Fruit fly (Drosophila melanogaster) whole organism, embryonic: Measurements from ENCODE around the gene CG14340.

Experiments
- Asciz ChIP-seq: fragments of 200-800 bp; sonication (Bioruptor generic); optimal IDR thresholded peaks from 2 replicates; lab custom pipeline; 2017; ENCODE audit warnings: missing biosample characterization, mild to moderate bottlenecking, missing genetic modification characterization, missing genetic modification reagents
- BEAF-32 ChIP-seq: fragments of 200-800 bp; sonication (Bioruptor generic); optimal IDR thresholded peaks from 3 replicates; lab custom pipeline; 2017; ENCODE audit warnings: missing biosample characterization, missing genetic modification characterization, mild to moderate bottlenecking, moderate library complexity, missing genetic modification reagents
- Bgb ChIP-seq: fragments of 200-800 bp; sonication (Bioruptor generic); IDR thresholded peaks from 2 replicates; pipeline ENCODE4 v1.3.6; 2022; ENCODE audit warnings: missing biosample characterization, missing genetic modification characterization; ENCODE audit not compliant: partially characterized antibody
- CG10209 ChIP-seq: fragments of 200-800 bp; sonication (Bioruptor generic); optimal IDR thresholded peaks from 3 replicates; lab custom pipeline; 2017; ENCODE audit warnings: missing biosample characterization, mild to moderate bottlenecking, missing genetic modification characterization, missing genetic modification reagents
- CG13775 ChIP-seq: fragments of 200-800 bp; sonication (Bioruptor generic); optimal IDR thresholded peaks from 3 replicates; lab custom pipeline; 2017; ENCODE audit warnings: missing biosample characterization, mild to moderate bottlenecking, missing genetic modification characterization
- CG15514 ChIP-seq: fragments of 200-800 bp; sonication (Bioruptor generic); optimal IDR thresholded peaks from 3 replicates; lab custom pipeline; 2017; ENCODE audit warnings: missing biosample characterization, missing genetic modification characterization, mild to moderate bottlenecking, moderate library complexity, missing genetic modification reagents
- CG15601 ChIP-seq: fragments of 200-800 bp; sonication (Bioruptor generic); optimal IDR thresholded peaks from 3 replicates; lab custom pipeline; 2019; ENCODE audit warnings: missing biosample characterization, mild to moderate bottlenecking, missing genetic modification characterization, moderate library complexity
- CG18599 ChIP-seq: fragments of 200-800 bp; sonication (Bioruptor generic); optimal IDR thresholded peaks from 3 replicates; lab custom pipeline; 2017; ENCODE audit warnings: missing biosample characterization, missing genetic modification characterization, mild to moderate bottlenecking, moderate library complexity, missing genetic modification reagents
- CG2678 ChIP-seq: fragments of 200-800 bp; sonication (Bioruptor generic); optimal IDR thresholded peaks from 3 replicates; lab custom pipeline; 2019; ENCODE audit warnings: missing biosample characterization, mild to moderate bottlenecking, missing genetic modification characterization, moderate library complexity
- CG30403 ChIP-seq: fragments of 200-800 bp; sonication (Bioruptor generic); optimal IDR thresholded peaks from 3 replicates; lab custom pipeline; 2016; ENCODE audit warnings: missing biosample characterization, missing genetic modification characterization
- CG3163 ChIP-seq: fragments of 200-800 bp; sonication (Bioruptor generic); optimal IDR thresholded peaks from 3 replicates; lab custom pipeline; 2016; ENCODE audit warnings: missing biosample characterization, missing genetic modification characterization
- CG32772 ChIP-seq: fragments of 200-800 bp; sonication (Bioruptor generic); IDR thresholded peaks from 2 replicates; pipeline ENCODE4 v1.3.6; 2022; ENCODE audit warnings: missing biosample characterization, missing genetic modification characterization
- CG6272 ChIP-seq: fragments of 200-800 bp; sonication (Bioruptor generic); IDR thresholded peaks from 2 replicates; pipeline ENCODE4 v1.3.6; 2022; ENCODE audit warnings: missing biosample characterization, missing genetic modification characterization
- CG6683 ChIP-seq: fragments of 200-800 bp; sonication (Bioruptor generic); optimal IDR thresholded peaks from 2 replicates; lab custom pipeline; 2017; ENCODE audit warnings: missing biosample characterization, mild to moderate bottlenecking, missing genetic modification characterization, missing genetic modification reagents
- CG7987 ChIP-seq: fragments of 200-800 bp; sonication (Bioruptor generic); optimal IDR thresholded peaks from 2 replicates; lab custom pipeline; 2018; ENCODE audit warnings: missing biosample characterization, mild to moderate bottlenecking, missing genetic modification characterization, moderate library complexity
- CkIIα-i1 ChIP-seq: fragments of 200-800 bp; sonication (Bioruptor generic); IDR thresholded peaks from 2 replicates; pipeline ENCODE4 v1.3.6; 2022; ENCODE audit warnings: missing biosample characterization, missing genetic modification characterization
- Deaf1 ChIP-seq: fragments of 200-800 bp; optimal IDR thresholded peaks from 3 replicates; lab custom pipeline; 2019; ENCODE audit warnings: missing biosample characterization, mild to moderate bottlenecking, missing genetic modification characterization, moderate library complexity
- Dref ChIP-seq: fragments of 200-800 bp; sonication (Bioruptor generic); IDR thresholded peaks from 2 replicates; pipeline ENCODE4 v1.3.6; 2022; ENCODE audit warnings: missing biosample characterization, missing genetic modification characterization
- H2.0 ChIP-seq: fragments of 200-800 bp; sonication (Bioruptor generic); IDR thresholded peaks from 2 replicates; pipeline ENCODE4 v1.3.6; 2022; ENCODE audit warnings: missing biosample characterization, missing genetic modification characterization
- Hand ChIP-seq: fragments of 200-800 bp; sonication (Bioruptor generic); optimal IDR thresholded peaks from 2 replicates; lab custom pipeline; 2017; ENCODE audit warnings: mild to moderate bottlenecking, missing biosample characterization, missing genetic modification reagents, missing genetic modification characterization
- HmgD ChIP-seq: fragments of 200-800 bp; sonication (Bioruptor generic); optimal IDR thresholded peaks from 3 replicates; lab custom pipeline; 2016; ENCODE audit warnings: missing biosample characterization, missing genetic modification characterization
- Hmx ChIP-seq: fragments of 200-800 bp; sonication (Bioruptor generic); optimal IDR thresholded peaks from 2 replicates; lab custom pipeline; 2016; ENCODE audit warnings: missing biosample characterization, missing genetic modification characterization
- MTF-1 ChIP-seq: fragments of 200-800 bp; sonication (Bioruptor generic); optimal IDR thresholded peaks from 2 replicates; lab custom pipeline; 2018; ENCODE audit warnings: missing biosample characterization, mild to moderate bottlenecking, missing genetic modification characterization, borderline replicate concordance
- Med ChIP-seq: fragments of 200-800 bp; sonication (Bioruptor generic); peaks from one replicate; lab custom pipeline; 2016; ENCODE audit warnings: missing biosample characterization, missing genetic modification characterization, mild to moderate bottlenecking, inconsistent platforms, moderate library complexity
- Mrtf ChIP-seq: fragments of 200-800 bp; sonication (Bioruptor generic); IDR thresholded peaks from 3 replicates; pipeline ENCODE4 v1.3.6; 2022; ENCODE audit warnings: missing biosample characterization, missing genetic modification characterization
- Myb ChIP-seq: fragments of 200-800 bp; sonication (Bioruptor generic); optimal IDR thresholded peaks from 2 replicates; lab custom pipeline; 2016; ENCODE audit warnings: missing biosample characterization, missing genetic modification characterization
- NC2β ChIP-seq: fragments of 200-800 bp; sonication (Bioruptor generic); optimal IDR thresholded peaks from 2 replicates; lab custom pipeline; 2016; ENCODE audit warnings: missing biosample characterization, missing genetic modification characterization
- Nf-YC ChIP-seq: fragments of 200-800 bp; optimal IDR thresholded peaks from 3 replicates; lab custom pipeline; 2019; ENCODE audit warnings: missing biosample characterization, mild to moderate bottlenecking, missing genetic modification characterization, moderate library complexity
- Vsx1 ChIP-seq: fragments of 200-800 bp; sonication (Bioruptor generic); optimal IDR thresholded peaks from 2 replicates; lab custom pipeline; 2017; ENCODE audit warnings: missing biosample characterization, mild to moderate bottlenecking, missing genetic modification characterization, missing genetic modification reagents
- Xbp1 ChIP-seq: fragments of 200-800 bp; sonication (Bioruptor generic); optimal IDR thresholded peaks from 3 replicates; lab custom pipeline; 2016; ENCODE audit warnings: missing biosample characterization, mild to moderate bottlenecking, missing genetic modification characterization
- abd-A ChIP-seq: fragments of 200-800 bp; sonication (Bioruptor generic); optimal IDR thresholded peaks from 3 replicates; lab custom pipeline; 2019; ENCODE audit warnings: missing biosample characterization, mild to moderate bottlenecking, missing genetic modification characterization, moderate library complexity
- amos ChIP-seq: fragments of 200-800 bp; sonication (Bioruptor generic); IDR thresholded peaks from 2 replicates; pipeline ENCODE4 v1.3.6; 2022; ENCODE audit warnings: missing biosample characterization, missing genetic modification characterization; ENCODE audit not compliant: partially characterized antibody
- crp ChIP-seq, 2 experiments: fragments of 200-800 bp; sonication (Bioruptor generic); optimal IDR thresholded peaks; 2 replicates in 1 of 2; 3 replicates in 1 of 2; lab custom pipeline; 2017; ENCODE audit warnings: missing biosample characterization in 2 of 2, missing genetic modification characterization in 2 of 2, mild to moderate bottlenecking in 1 of 2, moderate library complexity in 1 of 2
- hkb ChIP-seq, 2 experiments: fragments of 200-800 bp in 1 of 2; fragments of >200 bp in 1 of 2; sonication (Bioruptor generic) in 1 of 2; IDR thresholded peaks in 1 of 2; optimal IDR thresholded peaks in 1 of 2; 2 replicates each; pipeline versions ENCODE4 v1.3.6 to Lab custom; 2017 to 2022; ENCODE audit warnings: missing biosample characterization in 1 of 2, missing genetic modification characterization in 1 of 2
- lab ChIP-seq: fragments of 200-800 bp; sonication (Bioruptor generic); optimal IDR thresholded peaks from 3 replicates; lab custom pipeline; 2017; ENCODE audit warnings: missing biosample characterization, missing genetic modification characterization, mild to moderate bottlenecking, moderate library complexity, missing genetic modification reagents
- mam ChIP-seq: fragments of 200-800 bp; sonication (Bioruptor generic); optimal IDR thresholded peaks from 3 replicates; lab custom pipeline; 2016; ENCODE audit warnings: missing biosample characterization, missing genetic modification characterization
- nmo ChIP-seq: fragments of 200-800 bp; sonication (Bioruptor generic); optimal IDR thresholded peaks from 2 replicates; lab custom pipeline; 2018; ENCODE audit warnings: missing biosample characterization, mild to moderate bottlenecking, missing genetic modification characterization, moderate library complexity
- nom ChIP-seq: fragments of 200-800 bp; sonication (Bioruptor generic); optimal IDR thresholded peaks from 2 replicates; lab custom pipeline; 2017; ENCODE audit warnings: missing biosample characterization, missing genetic modification characterization, mild to moderate bottlenecking, moderate library complexity, missing genetic modification reagents
- onecut ChIP-seq: fragments of 200-800 bp; sonication (Bioruptor generic); IDR thresholded peaks from 2 replicates; pipeline ENCODE4 v1.3.6; 2022; ENCODE audit warnings: missing biosample characterization, missing genetic modification characterization
- pita ChIP-seq: fragments of 200-800 bp; sonication (Bioruptor generic); optimal IDR thresholded peaks from 2 replicates; lab custom pipeline; 2017; ENCODE audit warnings: missing biosample characterization, mild to moderate bottlenecking, missing genetic modification characterization
- row ChIP-seq: fragments of 200-800 bp; sonication (Bioruptor generic); IDR thresholded peaks from 3 replicates; pipeline ENCODE4 v1.3.6; 2022; ENCODE audit warnings: missing biosample characterization, missing genetic modification characterization
- sisA ChIP-seq: fragments of 200-800 bp; sonication (Bioruptor generic); IDR thresholded peaks from 2 replicates; pipeline ENCODE4 v1.3.6; 2022; ENCODE audit warnings: missing biosample characterization, missing genetic modification characterization
- slbo ChIP-seq: fragments of 200-800 bp; sonication (Bioruptor generic); IDR thresholded peaks from 2 replicates; pipeline ENCODE4 v1.3.6; 2022; ENCODE audit warnings: missing biosample characterization, missing genetic modification characterization
- tap ChIP-seq: fragments of 200-800 bp; optimal IDR thresholded peaks from 3 replicates; lab custom pipeline; 2019; ENCODE audit warnings: missing biosample characterization, mild to moderate bottlenecking, missing genetic modification characterization, moderate library complexity
- tll ChIP-seq, 2 experiments: fragments of 200-800 bp in 1 of 2; fragments of >200 bp in 1 of 2; sonication (Bioruptor generic) in 1 of 2; optimal IDR thresholded peaks; 2 replicates each; lab custom pipeline; 2017 to 2019; ENCODE audit warnings: missing biosample characterization in 2 of 2, missing genetic modification characterization in 2 of 2, mild to moderate bottlenecking in 1 of 2, moderate library complexity in 1 of 2
- trem ChIP-seq: fragments of 200-800 bp; optimal IDR thresholded peaks from 3 replicates; lab custom pipeline; 2019; ENCODE audit warnings: missing biosample characterization, mild to moderate bottlenecking, missing genetic modification characterization, moderate library complexity
- vvl ChIP-seq: fragments of 200-800 bp; sonication (Bioruptor generic); IDR thresholded peaks from 2 replicates; pipeline ENCODE4 v1.3.6; 2022; ENCODE audit warnings: missing biosample characterization, missing genetic modification characterization

The CG14340 gene

dm6 chr2L:1142730-1143281 lies 30.1 kb downstream of the CG14340 start, which contains the start of gene MFS3 (continued):
- peak; percentile 46 for TF ChIP-seq CG18599
- TF ChIP-seq HmgD: peak; percentile 61
- peak; percentile 16 for TF ChIP-seq CG6683 (GFP tag; lab: Kevin White, UChicago)
- TF ChIP-seq CG6272 (GFP tag; lab: Robert Waterston, UW): peak; percentile 6; the same call in 1 of the 2 replicates
- 0 out of 2 replicates have a peak, but pooled peaks have one; percentile 11 for TF ChIP-seq amos (GFP tag; lab: Robert Waterston, UW)
- peak; percentile 36 for TF ChIP-seq Myb (GFP tag; lab: Kevin White, UChicago)
- TF ChIP-seq H2.0 (GFP tag; lab: Robert Waterston, UW): no peak
- TF ChIP-seq CG30403 (GFP tag; lab: Kevin White, UChicago): peak; percentile 14
- no peak for TF ChIP-seq CkIIα-i1
- TF ChIP-seq CG13775: peak; percentile 2
- peak; percentile 19 for TF ChIP-seq CG3163 (GFP tag; lab: Kevin White, UChicago)
- TF ChIP-seq Bgb (GFP tag; lab: Robert Waterston, UW): peak; percentile 26; the same call in 1 of the 2 replicates
- TF ChIP-seq Asciz (GFP tag; lab: Kevin White, UChicago): no peak
- peak; percentile 100 for TF ChIP-seq CG15601 (tag; lab: Kevin White, UChicago)
- peak; percentile 98 for TF ChIP-seq Deaf1 (tag; lab: Kevin White, UChicago)
- TF ChIP-seq slbo: peak; percentile 25; the same call in 1 of the 2 replicates
- peak; percentile 44 for TF ChIP-seq onecut
- no peak for TF ChIP-seq Hmx (GFP tag; lab: Kevin White, UChicago)
- TF ChIP-seq CG10209 (GFP tag; lab: Kevin White, UChicago): no peak
- peak; percentile 19 for TF ChIP-seq NC2β (GFP tag; lab: Kevin White, UChicago)
- TF ChIP-seq vvl: peak; percentile 61; the same call in 1 of the 2 replicates
- peak; percentile 66 for TF ChIP-seq pita
- TF ChIP-seq hkb (optimal IDR thresholded peaks at IDR 0.05; lab: Kevin White, UChicago): no peak
- TF ChIP-seq hkb (GFP tag; IDR thresholded peaks at IDR 0.05; lab: Robert Waterston, UW): 0 out of 2 replicates have a peak, but pooled peaks have one; percentile 10
- peak; percentile 37 for TF ChIP-seq nom (GFP tag; lab: Kevin White, UChicago)
- TF ChIP-seq CG2678 (tag; lab: Kevin White, UChicago): peak; percentile 25
- TF ChIP-seq row (GFP tag; lab: Robert Waterston, UW): peak; percentile 19; the same call in 1 of the 3 replicates
- TF ChIP-seq mam (GFP tag; lab: Kevin White, UChicago): no peak
- peak; percentile 53; the same call in 1 of the 2 replicates for TF ChIP-seq CG32772 (GFP tag; lab: Robert Waterston, UW)
- TF ChIP-seq MTF-1: peak; percentile 51
- TF ChIP-seq Vsx1 (GFP tag; lab: Kevin White, UChicago): peak; percentile 8
- TF ChIP-seq Hand (GFP tag; lab: Kevin White, UChicago): peak; percentile 31
- TF ChIP-seq Dref (GFP tag; lab: Robert Waterston, UW): 0 out of 2 replicates have a peak, but pooled peaks have one; percentile 29
- TF ChIP-seq abd-A (tag; lab: Kevin White, UChicago): peak; percentile 96
- peak in 1 of 2 experiments; percentile 33 for TF ChIP-seq tll (GFP tag; optimal IDR thresholded peaks at IDR 0.05; lab: Kevin White, UChicago)
- peak; percentile 7 for TF ChIP-seq nmo
- peak; percentile 7 for TF ChIP-seq Nf-YC (tag; lab: Kevin White, UChicago)
- peak; percentile 41 for TF ChIP-seq CG7987
- TF ChIP-seq tap (tag; lab: Kevin White, UChicago): peak; percentile 11
- peak; percentile 12 for TF ChIP-seq Xbp1 (GFP tag; lab: Kevin White, UChicago)
- TF ChIP-seq lab (GFP tag; lab: Kevin White, UChicago): peak; percentile 64
- TF ChIP-seq crp (GFP tag; optimal IDR thresholded peaks at IDR 0.05; lab: Kevin White, UChicago): peak in 1 of 2 experiments; percentile 4
- TF ChIP-seq Med: peak; percentile 65
- no peak for TF ChIP-seq trem (tag; lab: Kevin White, UChicago)
- no peak for TF ChIP-seq sisA (GFP tag; lab: Robert Waterston, UW)
- TF ChIP-seq Mrtf (GFP tag; lab: Robert Waterston, UW): no peak
- TF ChIP-seq CG15514 (GFP tag; lab: Kevin White, UChicago): peak; percentile 76
- peak; percentile 22 for TF ChIP-seq BEAF-32 (GFP tag; lab: Kevin White, UChicago)
